Fruit fly (Drosophila melanogaster) whole organism, pupa: ENCODE data around the gene CadN2.

Experiments
- CG12605 ChIP-seq: fragments of 200-800 bp; sonication (Bioruptor generic); IDR thresholded peaks from 2 replicates; pipeline ENCODE4 v1.3.6; 2022; ENCODE audit warnings: missing biosample characterization, missing genetic modification characterization
- CG15710 ChIP-seq: fragments of 200-800 bp; sonication (Bioruptor generic); optimal IDR thresholded peaks from 2 replicates; lab custom pipeline; 2018; ENCODE audit warnings: missing biosample characterization, mild to moderate bottlenecking, missing genetic modification characterization, moderate library complexity
- CG17806 ChIP-seq: fragments of 200-800 bp; sonication (Bioruptor generic); optimal IDR thresholded peaks from 2 replicates; lab custom pipeline; 2018; ENCODE audit warnings: missing biosample characterization, mild to moderate bottlenecking, missing genetic modification characterization, moderate library complexity
- CG4496 ChIP-seq: fragments of 200-800 bp; sonication (Bioruptor generic); IDR thresholded peaks from 3 replicates; pipeline ENCODE4 v1.3.6; 2022; ENCODE audit warnings: missing biosample characterization, missing genetic modification characterization
- EcR ChIP-seq: fragments of 200-800 bp; sonication (Bioruptor generic); optimal IDR thresholded peaks from 3 replicates; lab custom pipeline; 2019; ENCODE audit warnings: missing biosample characterization, missing genetic modification characterization, mild to moderate bottlenecking, moderate library complexity, missing genetic modification reagents
- Pif1B ChIP-seq: fragments of 200-800 bp; sonication (Bioruptor generic); optimal IDR thresholded peaks from 3 replicates; lab custom pipeline; 2016; ENCODE audit warnings: missing biosample characterization, missing genetic modification characterization

- no peak for TF ChIP-seq CG17806 (tag; lab: Kevin White, UChicago)
- TF ChIP-seq CG4496 (GFP tag; lab: Robert Waterston, UW): no peak
- TF ChIP-seq Pif1B: no peak
- no peak for TF ChIP-seq EcR (GFP tag; lab: Kevin White, UChicago)
- no peak for TF ChIP-seq CG15710 (tag; lab: Kevin White, UChicago)
- TF ChIP-seq CG12605 (GFP tag; lab: Robert Waterston, UW): no peak
Measured at dm6 chr2L:17740417-17740924, 134.6 kb downstream of the CadN2 start.
